Fruit fly (Drosophila melanogaster): ENCODE data around the gene ppk22.

Gene ppk22

dm6 chr3R:24893320-24893955, 33.8 kb upstream of the ppk22 start (continued):
- TF ChIP-seq CG13624 (GFP tag; optimal IDR thresholded peaks at IDR 0.05) (no peak), Doc3 (GFP tag; IDR thresholded peaks at IDR 0.05; ENCODE audit: partially characterized antibody) (no peak), cad (GFP tag; optimal IDR thresholded peaks at IDR 0.05) (no peak), Bteb2 (GFP tag; optimal IDR thresholded peaks at IDR 0.05) (no peak), CG6791 (GFP tag; IDR thresholded peaks at IDR 0.05; ENCODE audit: partially characterized antibody) (no peak), emc (GFP tag; optimal IDR thresholded peaks at IDR 0.05) (no peak), CG11723 (GFP tag; optimal IDR thresholded peaks at IDR 0.05) (peak; percentile 34), dm (GFP tag; optimal IDR thresholded peaks at IDR 0.05) (no peak), Pdp1 (GFP tag; optimal IDR thresholded peaks at IDR 0.05) (peak in 1 of 2 experiments; percentile 5), CG18262 (tag; optimal IDR thresholded peaks at IDR 0.05) (peak; percentile 97), tgo (GFP tag; IDR thresholded peaks at IDR 0.05) (peak; percentile 61), CG14667 (GFP tag; IDR thresholded peaks at IDR 0.05) (peak; percentile 49; the same call in 1 of the 2 replicates), Nf-YB (GFP tag; optimal IDR thresholded peaks at IDR 0.05) (peak; percentile 71), D19A (tag; optimal IDR thresholded peaks at IDR 0.05) (peak; percentile 87), NC2α (GFP tag; optimal IDR thresholded peaks at IDR 0.05) (no peak), ttk (GFP tag; IDR thresholded peaks at IDR 0.05) (peak; percentile 55), CG2116 (GFP tag; optimal IDR thresholded peaks at IDR 0.05) (peak; percentile 29), hb (GFP tag; IDR thresholded peaks at IDR 0.05; ENCODE audit: partially characterized antibody) (no peak), gro (GFP tag; optimal IDR thresholded peaks at IDR 0.05) (no peak), CG12299 (tag; optimal IDR thresholded peaks at IDR 0.05) (peak; percentile 75), mam (GFP tag; optimal IDR thresholded peaks at IDR 0.05) (no peak), CG4820 (GFP tag; optimal IDR thresholded peaks at IDR 0.05) (peak; percentile 58), bowl (GFP tag; IDR thresholded peaks at IDR 0.05) (0 out of 2 replicates have a peak, but pooled peaks have one; percentile 14), oc (tag; optimal IDR thresholded peaks at IDR 0.05) (peak; percentile 63), Camta (GFP tag; optimal IDR thresholded peaks at IDR 0.05) (no peak), Elba2 (GFP tag; optimal IDR thresholded peaks at IDR 0.05) (no peak), tna (GFP tag; IDR thresholded peaks at IDR 0.05; ENCODE audit: partially characterized antibody) (no peak), CG11695 (GFP tag; IDR thresholded peaks at IDR 0.05) (peak; percentile 85), rib (GFP tag; IDR thresholded peaks at IDR 0.05) (no peak), CG4424 (GFP tag; optimal IDR thresholded peaks at IDR 0.05) (peak; percentile 76), CG18764 (GFP tag; optimal IDR thresholded peaks at IDR 0.05) (peak; percentile 59), lilli (GFP tag; optimal IDR thresholded peaks at IDR 0.05) (peak; percentile 17), CG34422 (GFP tag; IDR thresholded peaks at IDR 0.05) (peak; percentile 55; the same call in 1 of the 3 replicates), CG9609 (GFP tag; optimal IDR thresholded peaks at IDR 0.05) (no peak), stwl (tag; optimal IDR thresholded peaks at IDR 0.05) (no peak), salm (tag; optimal IDR thresholded peaks at IDR 0.05) (peak; percentile 79), tup (GFP tag; optimal IDR thresholded peaks at IDR 0.05) (no peak), zf30C (GFP tag; optimal IDR thresholded peaks at IDR 0.05) (peak; percentile 85), mirr (GFP tag; optimal IDR thresholded peaks at IDR 0.05) (no peak), CG43689 (GFP tag; IDR thresholded peaks at IDR 0.05) (no peak), dimm (GFP tag; IDR thresholded peaks at IDR 0.05) (0 out of 2 replicates have a peak, but pooled peaks have one; percentile 6), CG12659 (GFP tag; optimal IDR thresholded peaks at IDR 0.05) (peak; percentile 75), pnt (GFP tag; optimal IDR thresholded peaks at IDR 0.05) (peak; percentile 12), HmgZ (tag; optimal IDR thresholded peaks at IDR 0.05) (peak; percentile 11), odd (GFP tag; optimal IDR thresholded peaks at IDR 0.05) (peak; percentile 60), CG4328 (GFP tag; optimal IDR thresholded peaks at IDR 0.05) (peak; percentile 68), CG15479 (GFP tag; optimal IDR thresholded peaks at IDR 0.05) (no peak), CG7786 (GFP tag; optimal IDR thresholded peaks at IDR 0.05) (no peak), PHDP (tag; optimal IDR thresholded peaks at IDR 0.05) (no peak), Blimp-1 (GFP tag; optimal IDR thresholded peaks at IDR 0.05) (peak; percentile 87)
